Worm (Caenorhabditis elegans): ENCODE results near the gene C16D9.8.

Gene C16D9.8

ce11 chrV:8215158-8215557 is 48.2 kb downstream of the C16D9.8 start:
- TF ChIP-seq cog-1 (tag; optimal IDR thresholded peaks at IDR 0.05) (no peak), flt-1 (GFP tag; IDR thresholded peaks at IDR 0.05) (no peak), med-1 (GFP tag; optimal IDR thresholded peaks at IDR 0.05; ENCODE audit: insufficient read depth) (no peak), ref-1 (GFP tag; conservative IDR thresholded peaks at IDR 0.05) (no peak), T22C8.4 (GFP tag; IDR thresholded peaks at IDR 0.05) (no peak), ztf-23 (GFP tag; IDR thresholded peaks at IDR 0.05) (no peak), ztf-29 (GFP tag; IDR thresholded peaks at IDR 0.05) (no peak), tab-1 (GFP tag; IDR thresholded peaks at IDR 0.05) (no peak), klf-2 (GFP tag; conservative IDR thresholded peaks at IDR 0.05) (no peak)

ce11 chrV:8213868-8214267 is 49.5 kb downstream of the C16D9.8 start, which contains the start of gene K07C11.7:
Gene K07C11.7 (minus strand): TSS chrV:8213968.
- TF ChIP-seq tab-1 (GFP tag; IDR thresholded peaks at IDR 0.05) (no peak), cog-1 (tag; optimal IDR thresholded peaks at IDR 0.05) (no peak), ztf-29 (GFP tag; IDR thresholded peaks at IDR 0.05) (no peak), ztf-23 (GFP tag; IDR thresholded peaks at IDR 0.05) (no peak), med-1 (GFP tag; optimal IDR thresholded peaks at IDR 0.05; ENCODE audit: insufficient read depth) (no peak), T22C8.4 (GFP tag; IDR thresholded peaks at IDR 0.05) (no peak), klf-2 (GFP tag; conservative IDR thresholded peaks at IDR 0.05) (no peak), flt-1 (GFP tag; IDR thresholded peaks at IDR 0.05) (no peak), ref-1 (GFP tag; conservative IDR thresholded peaks at IDR 0.05) (no peak)

ce11 chrV:8212816-8213215 is 50.5 kb downstream of the C16D9.8 start:
- TF ChIP-seq flt-1 (GFP tag; IDR thresholded peaks at IDR 0.05) (no peak), ztf-23 (GFP tag; IDR thresholded peaks at IDR 0.05) (no peak), klf-2 (GFP tag; conservative IDR thresholded peaks at IDR 0.05) (no peak), ztf-29 (GFP tag; IDR thresholded peaks at IDR 0.05) (no peak), med-1 (GFP tag; optimal IDR thresholded peaks at IDR 0.05; ENCODE audit: insufficient read depth) (no peak), ref-1 (GFP tag; conservative IDR thresholded peaks at IDR 0.05) (no peak), tab-1 (GFP tag; IDR thresholded peaks at IDR 0.05) (no peak), T22C8.4 (GFP tag; IDR thresholded peaks at IDR 0.05) (no peak), cog-1 (tag; optimal IDR thresholded peaks at IDR 0.05) (no peak)

DNA sequence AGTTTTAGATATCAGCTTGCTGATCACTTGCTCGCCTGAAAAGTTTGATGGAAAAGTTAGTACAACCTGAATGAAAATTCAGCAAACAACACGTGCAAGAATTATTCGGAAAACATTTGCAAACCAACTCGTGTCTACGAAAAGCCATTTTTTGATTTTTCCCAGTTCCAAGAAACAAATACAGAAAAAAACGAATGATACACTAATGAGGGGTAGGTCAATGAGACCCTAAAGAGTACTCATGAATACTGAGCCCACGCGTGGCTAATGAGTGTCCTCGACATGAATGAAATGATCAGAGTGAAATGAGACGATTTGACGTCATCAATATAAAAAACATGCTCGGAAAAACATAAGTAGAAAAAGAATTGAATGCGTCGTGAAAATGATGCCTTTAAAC is 51.4 kb downstream of the C16D9.8 start:
- TF ChIP-seq T22C8.4 (GFP tag; IDR thresholded peaks at IDR 0.05) (no peak), klf-2 (GFP tag; conservative IDR thresholded peaks at IDR 0.05) (no peak), flt-1 (GFP tag; IDR thresholded peaks at IDR 0.05) (no peak)
